Fruit fly (Drosophila melanogaster) whole organism, embryonic: ENCODE results near the gene CG9676.

Experiments used
- B-H1 ChIP-seq: fragments of 200-800 bp; sonication (Bioruptor generic); IDR thresholded peaks from 3 replicates; pipeline ENCODE4 v1.3.6; 2022; ENCODE audit warnings: missing biosample characterization, missing genetic modification characterization
- B-H2 ChIP-seq: fragments of 200-800 bp; sonication (Bioruptor generic); optimal IDR thresholded peaks from 2 replicates; lab custom pipeline; 2018; ENCODE audit warnings: missing biosample characterization, mild to moderate bottlenecking, missing genetic modification characterization
- Bgb ChIP-seq: fragments of 200-800 bp; sonication (Bioruptor generic); IDR thresholded peaks from 2 replicates; pipeline ENCODE4 v1.3.6; 2022; ENCODE audit warnings: missing biosample characterization, missing genetic modification characterization; ENCODE audit not compliant: partially characterized antibody
- CG11093 ChIP-seq: fragments of 200-800 bp; sonication (Bioruptor generic); IDR thresholded peaks from 3 replicates; pipeline ENCODE4 v1.3.6; 2022; ENCODE audit warnings: missing biosample characterization, missing genetic modification characterization
- CG11398 ChIP-seq: fragments of 200-800 bp; sonication (Bioruptor generic); optimal IDR thresholded peaks from 2 replicates; lab custom pipeline; 2016; ENCODE audit warnings: missing biosample characterization, missing genetic modification characterization
- CG15601 ChIP-seq: fragments of 200-800 bp; sonication (Bioruptor generic); optimal IDR thresholded peaks from 3 replicates; lab custom pipeline; 2019; ENCODE audit warnings: missing biosample characterization, mild to moderate bottlenecking, missing genetic modification characterization, moderate library complexity
- CG16863 ChIP-seq: fragments of 200-800 bp; sonication (Bioruptor generic); optimal IDR thresholded peaks from 3 replicates; lab custom pipeline; 2016; ENCODE audit warnings: missing biosample characterization, missing genetic modification characterization
- CG17359 ChIP-seq: fragments of 200-800 bp; sonication (Bioruptor generic); optimal IDR thresholded peaks from 3 replicates; lab custom pipeline; 2018; ENCODE audit warnings: missing biosample characterization, mild to moderate bottlenecking, missing genetic modification characterization, moderate library complexity
- CG18476 ChIP-seq: fragments of 200-800 bp; sonication (Bioruptor generic); optimal IDR thresholded peaks from 2 replicates; lab custom pipeline; 2016; ENCODE audit warnings: missing biosample characterization, mild to moderate bottlenecking, missing genetic modification characterization
- CG2202 ChIP-seq: fragments of 200-800 bp; sonication (Bioruptor generic); optimal IDR thresholded peaks from 2 replicates; lab custom pipeline; 2018; ENCODE audit warnings: missing biosample characterization, mild to moderate bottlenecking, missing genetic modification characterization
- CG34224 ChIP-seq: fragments of 200-800 bp; sonication (Bioruptor generic); IDR thresholded peaks from 3 replicates; pipeline ENCODE4 v1.3.6; 2022; ENCODE audit warnings: missing biosample characterization, missing genetic modification characterization; ENCODE audit not compliant: partially characterized antibody
- CG4328 ChIP-seq: fragments of 200-800 bp; sonication (Bioruptor generic); optimal IDR thresholded peaks from 3 replicates; lab custom pipeline; 2017; ENCODE audit warnings: missing biosample characterization, missing genetic modification reagents, missing genetic modification characterization
- CG4360 ChIP-seq: fragments of 200-800 bp; sonication (Bioruptor generic); IDR thresholded peaks from 2 replicates; pipeline ENCODE4 v1.3.6; 2022; ENCODE audit warnings: missing biosample characterization, missing genetic modification characterization
- CG7357 ChIP-seq: fragments of 200-800 bp; sonication (Bioruptor generic); IDR thresholded peaks from 3 replicates; pipeline ENCODE4 v1.3.6; 2022; ENCODE audit warnings: missing biosample characterization, missing genetic modification characterization
- CG7839 ChIP-seq: fragments of 200-800 bp; sonication (Bioruptor generic); optimal IDR thresholded peaks from 3 replicates; lab custom pipeline; 2018; ENCODE audit warnings: missing biosample characterization, mild to moderate bottlenecking, missing genetic modification characterization, moderate library complexity
- Deaf1 ChIP-seq: fragments of 200-800 bp; optimal IDR thresholded peaks from 3 replicates; lab custom pipeline; 2019; ENCODE audit warnings: missing biosample characterization, mild to moderate bottlenecking, missing genetic modification characterization, moderate library complexity
- Doc3 ChIP-seq: fragments of 200-800 bp; sonication (Bioruptor generic); IDR thresholded peaks from 3 replicates; pipeline ENCODE4 v1.3.6; 2022; ENCODE audit warnings: missing biosample characterization, missing genetic modification characterization; ENCODE audit not compliant: partially characterized antibody
- Dp ChIP-seq: fragments of 200-800 bp; sonication (Bioruptor generic); optimal IDR thresholded peaks from 2 replicates; lab custom pipeline; 2018; ENCODE audit warnings: missing biosample characterization, mild to moderate bottlenecking, missing genetic modification characterization, moderate library complexity
- Eip74EF ChIP-seq, 2 experiments: fragments of 200-800 bp in 1 of 2; fragments of >200 bp in 1 of 2; sonication (Bioruptor generic) in 1 of 2; optimal IDR thresholded peaks; 2 replicates each; lab custom pipeline; 2017 to 2019; ENCODE audit warnings: missing biosample characterization in 2 of 2, missing genetic modification characterization in 2 of 2, mild to moderate bottlenecking in 1 of 2, moderate library complexity in 1 of 2
- HLH4C ChIP-seq: fragments of 200-800 bp; sonication (Bioruptor generic); IDR thresholded peaks from 3 replicates; pipeline ENCODE4 v1.3.6; 2022; ENCODE audit warnings: missing biosample characterization, missing genetic modification characterization; ENCODE audit not compliant: partially characterized antibody
- HmgD ChIP-seq: fragments of 200-800 bp; sonication (Bioruptor generic); optimal IDR thresholded peaks from 3 replicates; lab custom pipeline; 2016; ENCODE audit warnings: missing biosample characterization, missing genetic modification characterization
- Mad ChIP-seq: fragments of 200-800 bp; sonication (Bioruptor generic); optimal IDR thresholded peaks from 2 replicates; lab custom pipeline; 2016; ENCODE audit warnings: missing biosample characterization, missing genetic modification characterization
- NC2β ChIP-seq: fragments of 200-800 bp; sonication (Bioruptor generic); optimal IDR thresholded peaks from 2 replicates; lab custom pipeline; 2016; ENCODE audit warnings: missing biosample characterization, missing genetic modification characterization
- Neu2 ChIP-seq: fragments of 200-800 bp; sonication (Bioruptor generic); optimal IDR thresholded peaks from 3 replicates; lab custom pipeline; 2016; ENCODE audit warnings: missing biosample characterization, missing genetic modification characterization, borderline replicate concordance
- Sox100B ChIP-seq: fragments of 200-800 bp; sonication (Bioruptor generic); optimal IDR thresholded peaks from 3 replicates; lab custom pipeline; 2018; ENCODE audit warnings: missing biosample characterization, mild to moderate bottlenecking, missing genetic modification characterization
- Sry-β ChIP-seq: fragments of 200-800 bp; sonication (Bioruptor generic); optimal IDR thresholded peaks from 2 replicates; lab custom pipeline; 2018; ENCODE audit warnings: missing biosample characterization, mild to moderate bottlenecking, missing genetic modification characterization, moderate library complexity
- Stat92E ChIP-seq, 3 experiments: fragments of >200 bp in 2 of 3; fragments of 200-800 bp in 1 of 3; sonication (Bioruptor generic) in 1 of 3; optimal IDR thresholded peaks; 2 replicates each; lab custom pipeline; 2017 to 2019; ENCODE audit warnings: missing biosample characterization in 3 of 3, missing genetic modification characterization in 3 of 3, mild to moderate bottlenecking in 1 of 3, moderate library complexity in 1 of 3
- YL-1 ChIP-seq: fragments of 200-800 bp; sonication (Bioruptor generic); optimal IDR thresholded peaks from 3 replicates; lab custom pipeline; 2017; ENCODE audit warnings: missing biosample characterization, mild to moderate bottlenecking, missing genetic modification characterization
- amos ChIP-seq: fragments of 200-800 bp; sonication (Bioruptor generic); IDR thresholded peaks from 2 replicates; pipeline ENCODE4 v1.3.6; 2022; ENCODE audit warnings: missing biosample characterization, missing genetic modification characterization; ENCODE audit not compliant: partially characterized antibody
- bab2 ChIP-seq: fragments of 200-800 bp; sonication (Bioruptor generic); optimal IDR thresholded peaks from 2 replicates; lab custom pipeline; 2016; ENCODE audit warnings: missing biosample characterization, missing genetic modification characterization
- br ChIP-seq: fragments of >200 bp; optimal IDR thresholded peaks from 2 replicates; lab custom pipeline; 2017
- crp ChIP-seq, 2 experiments: fragments of 200-800 bp; sonication (Bioruptor generic); optimal IDR thresholded peaks; 2 replicates in 1 of 2; 3 replicates in 1 of 2; lab custom pipeline; 2017; ENCODE audit warnings: missing biosample characterization in 2 of 2, missing genetic modification characterization in 2 of 2, mild to moderate bottlenecking in 1 of 2, moderate library complexity in 1 of 2
- ems ChIP-seq: fragments of 200-800 bp; sonication (Bioruptor generic); optimal IDR thresholded peaks from 3 replicates; lab custom pipeline; 2016; ENCODE audit warnings: missing biosample characterization, missing genetic modification characterization
- esg ChIP-seq: fragments of 200-800 bp; sonication (Bioruptor generic); conservative IDR thresholded peaks from 2 replicates; pipeline ENCODE4 v1.3.6; 2022; ENCODE audit warnings: missing biosample characterization, missing genetic modification characterization
- ewg ChIP-seq: fragments of 200-800 bp; sonication (Bioruptor generic); optimal IDR thresholded peaks from 3 replicates; lab custom pipeline; 2017; ENCODE audit warnings: mild to moderate bottlenecking, missing biosample characterization, missing genetic modification reagents, missing genetic modification characterization
- ftz-f1 ChIP-seq: fragments of 200-800 bp; sonication (Bioruptor generic); optimal IDR thresholded peaks from 2 replicates; lab custom pipeline; 2016; ENCODE audit warnings: missing biosample characterization, missing genetic modification characterization
- gt ChIP-seq: fragments of 200-800 bp; sonication (Bioruptor generic); IDR thresholded peaks from 2 replicates; pipeline ENCODE4 v1.3.6; 2022; ENCODE audit warnings: missing biosample characterization, missing genetic modification characterization
- otp ChIP-seq: fragments of 200-800 bp; sonication (Bioruptor generic); IDR thresholded peaks from 3 replicates; pipeline ENCODE4, ENCODE4 v1.3.6; 2022; ENCODE audit warnings: missing biosample characterization, missing genetic modification characterization
- pb ChIP-seq: fragments of 200-800 bp; sonication (Bioruptor generic); optimal IDR thresholded peaks from 3 replicates; lab custom pipeline; 2016; ENCODE audit warnings: missing biosample characterization, missing genetic modification characterization
- pfk ChIP-seq: fragments of 200-800 bp; sonication (Bioruptor generic); optimal IDR thresholded peaks from 2 replicates; lab custom pipeline; 2018; ENCODE audit warnings: missing biosample characterization, mild to moderate bottlenecking, missing genetic modification characterization, moderate library complexity
- ro ChIP-seq: fragments of 200-800 bp; sonication (Bioruptor generic); IDR thresholded peaks from 2 replicates; pipeline ENCODE4 v1.3.6; 2022; ENCODE audit warnings: missing biosample characterization, missing genetic modification characterization
- slp2 ChIP-seq: fragments of 200-800 bp; sonication (Bioruptor generic); optimal IDR thresholded peaks from 2 replicates; lab custom pipeline; 2016; ENCODE audit warnings: missing biosample characterization, missing genetic modification characterization
- toy ChIP-seq: fragments of 200-800 bp; sonication (Bioruptor generic); IDR thresholded peaks from 2 replicates; pipeline ENCODE4 v1.3.6; 2022; ENCODE audit warnings: missing biosample characterization, missing genetic modification characterization
- trem ChIP-seq: fragments of 200-800 bp; optimal IDR thresholded peaks from 3 replicates; lab custom pipeline; 2019; ENCODE audit warnings: missing biosample characterization, mild to moderate bottlenecking, missing genetic modification characterization, moderate library complexity
- trh ChIP-seq: fragments of 200-800 bp; sonication (Bioruptor generic); optimal IDR thresholded peaks from 2 replicates; lab custom pipeline; 2016; ENCODE audit warnings: missing biosample characterization, missing genetic modification characterization
- wor ChIP-seq: fragments of 200-800 bp; sonication (Bioruptor generic); IDR thresholded peaks from 2 replicates; pipeline ENCODE4 v1.3.6; 2022; ENCODE audit warnings: missing biosample characterization, missing genetic modification characterization

The CG9676 gene

DNA sequence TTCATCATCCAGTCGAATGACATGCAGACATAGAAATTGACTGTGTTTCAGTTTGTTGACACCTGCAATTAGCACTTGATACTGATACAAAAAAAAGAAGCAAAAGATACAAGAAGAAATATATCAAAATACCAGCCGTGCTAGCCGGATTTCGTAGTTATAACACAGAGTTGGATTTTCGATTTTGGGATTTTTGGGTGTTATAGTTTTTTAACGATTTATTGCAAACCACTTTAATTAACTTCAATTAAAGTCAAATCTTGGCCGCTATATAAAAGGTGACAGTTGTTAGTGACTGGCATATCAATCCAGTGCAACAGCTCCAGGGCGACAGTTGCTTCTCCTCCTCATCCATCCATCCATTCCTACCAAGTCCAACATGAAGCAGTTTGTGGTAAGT, 30.8 kb upstream of the CG9676 start, which contains the start of gene TwdlX:
TwdlX (plus strand) TSS at position 301 of the 400 bp plus-strand sequence.
- no peak for TF ChIP-seq pfk (GFP tag; lab: Kevin White, UChicago)
- no peak for TF ChIP-seq esg (GFP tag; lab: Robert Waterston, UW)
- TF ChIP-seq ftz-f1 = no peak
- no peak for TF ChIP-seq Neu2 (GFP tag; lab: Kevin White, UChicago)
- TF ChIP-seq CG11093 (GFP tag; lab: Robert Waterston, UW) = no peak
- TF ChIP-seq CG2202 (tag; lab: Kevin White, UChicago) = no peak
- no peak for TF ChIP-seq Doc3 (GFP tag; lab: Robert Waterston, UW)

DNA sequence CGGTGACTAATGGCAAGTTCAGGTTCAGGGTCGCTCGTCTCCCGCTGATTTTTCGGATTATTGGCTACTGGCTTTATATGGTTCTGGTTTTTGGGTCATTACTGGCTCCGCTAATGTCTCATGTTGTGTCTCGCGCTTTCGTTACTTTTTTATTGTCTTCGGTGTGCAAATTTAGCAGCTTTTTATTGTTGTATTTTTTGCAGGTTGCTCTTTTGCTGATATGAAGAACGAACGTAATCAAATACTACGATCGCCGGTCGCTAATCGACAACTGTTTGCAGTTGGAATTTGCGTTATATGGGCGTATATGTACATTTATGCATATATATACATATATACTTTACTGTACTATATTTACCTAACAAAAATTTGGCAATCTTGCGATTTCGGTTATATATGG, 24.6 kb upstream of the CG9676 start:
- TF ChIP-seq Bgb (GFP tag; lab: Robert Waterston, UW) = no peak
- no peak for TF ChIP-seq CG18476 (GFP tag; lab: Kevin White, UChicago)
- TF ChIP-seq pb = no peak
- TF ChIP-seq gt = no peak
- TF ChIP-seq Deaf1 (tag; lab: Kevin White, UChicago) = no peak
- no peak for TF ChIP-seq CG7839 (tag; lab: Kevin White, UChicago)
- TF ChIP-seq trh = no peak
- TF ChIP-seq Sox100B (GFP tag; lab: Kevin White, UChicago) = no peak
- TF ChIP-seq ro = no peak
- TF ChIP-seq Dp (GFP tag; lab: Kevin White, UChicago) = no peak
- no peak for TF ChIP-seq NC2β
- no peak for TF ChIP-seq CG16863
- TF ChIP-seq CG4360 (GFP tag; lab: Robert Waterston, UW) = no peak
- TF ChIP-seq HmgD (GFP tag; lab: Kevin White, UChicago) = no peak
- TF ChIP-seq bab2 (GFP tag; lab: Kevin White, UChicago) = no peak
- no peak for TF ChIP-seq wor
- no peak for TF ChIP-seq toy
- no peak for TF ChIP-seq Sry-β
- no peak for TF ChIP-seq CG15601 (tag; lab: Kevin White, UChicago)
- TF ChIP-seq CG7357 (GFP tag; lab: Robert Waterston, UW) = no peak
- TF ChIP-seq, all 482 proteins: peak for 0

DNA sequence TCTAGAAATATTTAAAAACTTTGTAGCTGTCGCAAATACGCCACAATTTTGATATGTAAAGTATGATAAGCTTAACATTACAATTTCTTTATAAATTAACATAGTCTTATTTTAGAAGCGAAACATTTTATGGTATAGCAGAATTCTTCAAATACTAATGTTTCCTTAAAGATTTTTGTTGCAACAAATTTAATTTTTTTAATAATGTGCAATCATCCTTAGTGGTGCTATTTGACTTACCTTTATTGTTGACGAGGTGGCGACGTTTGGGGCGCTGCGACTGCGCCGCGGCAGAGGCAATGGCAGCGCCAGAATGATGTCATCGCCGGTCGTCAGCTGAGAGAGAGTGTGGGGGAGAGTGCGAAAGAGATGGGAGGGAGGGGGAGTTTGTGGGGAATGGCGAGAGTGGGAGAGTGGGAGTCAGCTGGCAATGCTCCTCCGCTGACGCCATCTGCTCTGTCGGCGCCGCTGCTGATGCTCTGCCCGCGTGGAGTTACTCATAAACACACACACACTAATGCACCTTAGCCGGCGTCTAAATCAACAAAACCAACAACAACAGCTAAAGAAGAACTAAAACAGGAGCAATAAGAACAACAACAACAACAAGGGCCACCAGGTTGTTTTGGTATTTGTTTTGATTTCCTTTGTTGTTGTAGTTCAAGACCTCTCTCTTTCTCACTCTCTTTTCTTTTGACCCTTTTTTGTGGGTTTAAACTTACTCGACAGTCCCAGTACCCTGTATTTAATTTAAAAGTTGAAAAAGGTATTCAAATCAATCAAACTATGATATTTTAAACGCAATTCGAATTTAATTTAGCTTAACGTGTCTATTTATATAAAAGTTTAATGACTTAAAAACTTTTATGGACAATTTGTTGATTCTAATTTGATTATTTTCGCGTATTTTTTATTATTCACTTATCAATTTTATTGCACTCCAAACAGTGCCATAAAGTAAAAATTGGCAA, 23.5 kb upstream of the CG9676 start:
- TF ChIP-seq slp2 (GFP tag; lab: Kevin White, UChicago) (peak; percentile 50), CG7839 (tag; lab: Kevin White, UChicago) (peak; percentile 73), otp (GFP tag; lab: Robert Waterston, UW) (peak; percentile 36; the same call in 1 of the 3 replicates), trem (tag; lab: Kevin White, UChicago) (peak; percentile 13), amos (no peak; the same call in 1 of the 2 replicates), br (lab: Kevin White, UChicago) (no peak), ems (no peak), YL-1 (no peak), CG11398 (GFP tag; lab: Kevin White, UChicago) (no peak), B-H2 (no peak), Mad (GFP tag; lab: Kevin White, UChicago) (peak; percentile 38), CG4328 (GFP tag; lab: Kevin White, UChicago) (no peak), Eip74EF (GFP tag; optimal IDR thresholded peaks at IDR 0.05; lab: Kevin White, UChicago) (peak in 1 of 2 experiments; percentile 49), ewg (GFP tag; lab: Kevin White, UChicago) (peak; percentile 59), HmgD (GFP tag; lab: Kevin White, UChicago) (no peak), CG34224 (GFP tag; lab: Robert Waterston, UW) (0 out of 3 replicates have a peak, but pooled peaks have one; percentile 17), CG17359 (tag; lab: Kevin White, UChicago) (peak; percentile 45), CG18476 (GFP tag; lab: Kevin White, UChicago) (peak; percentile 6), HLH4C (GFP tag; lab: Robert Waterston, UW) (no peak), B-H1 (GFP tag; lab: Robert Waterston, UW) (peak; percentile 54), Stat92E (GFP tag; optimal IDR thresholded peaks at IDR 0.05; lab: Kevin White, UChicago) (no peak), crp (GFP tag; optimal IDR thresholded peaks at IDR 0.05; lab: Kevin White, UChicago) (peak in 1 of 2 experiments; percentile 63)
